Fruit fly (Drosophila melanogaster) whole organism: ENCODE measurements around the gene spoon.

Experiments
- Dll ChIP-seq: fragments of >200 bp; optimal IDR thresholded peaks from 2 replicates; lab custom pipeline; 2017
- EcR ChIP-seq, 2 experiments: fragments of >200 bp; optimal IDR thresholded peaks; 2 replicates each; lab custom pipeline; 2017; ENCODE audit warnings: missing biosample characterization in 2 of 2, missing genetic modification characterization in 2 of 2, missing genetic modification reagents in 2 of 2
- pan ChIP-seq: fragments of >200 bp; optimal IDR thresholded peaks from 2 replicates; lab custom pipeline; 2017
- psq ChIP-seq: fragments of >200 bp; optimal IDR thresholded peaks from 2 replicates; lab custom pipeline; 2017
- usp ChIP-seq: fragments of >200 bp; optimal IDR thresholded peaks from 2 replicates; lab custom pipeline; 2017; ENCODE audit warnings: missing biosample characterization, missing genetic modification characterization, mixed read lengths

dm6 chrX:5364031-5364430, 56.6 kb downstream of the spoon start:
- TF ChIP-seq EcR (GFP tag; optimal IDR thresholded peaks at IDR 0.05; lab: Kevin White, UChicago) = no peak
- no peak for TF ChIP-seq psq
- TF ChIP-seq pan (lab: Kevin White, UChicago) = no peak
- no peak for TF ChIP-seq Dll (lab: Kevin White, UChicago)
- no peak for TF ChIP-seq usp (GFP tag; lab: Kevin White, UChicago)
